Worm (Caenorhabditis elegans): ENCODE results near the gene snf-12.

DNA sequence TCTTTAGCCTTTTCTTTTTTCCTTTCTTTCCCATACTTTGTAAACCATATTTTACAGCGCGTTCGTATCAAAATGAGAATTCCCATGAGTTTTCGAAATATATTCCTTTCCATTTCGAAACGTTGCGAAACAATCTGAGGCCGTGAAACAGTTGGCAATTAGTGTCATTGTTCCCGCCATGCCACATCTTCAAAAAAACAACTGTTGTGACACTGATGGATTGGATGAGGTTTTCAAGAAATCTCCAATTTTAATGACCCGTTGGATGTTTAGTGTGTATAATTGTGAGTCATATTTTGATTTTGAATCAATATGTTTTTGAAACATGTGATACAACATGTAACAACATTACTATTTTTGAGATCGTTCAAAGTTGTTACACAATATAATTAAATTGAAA, 39.8 kb downstream of the snf-12 start:
- TF ChIP-seq mep-1 (tag; optimal IDR thresholded peaks at IDR 0.05): no peak
- no peak for TF ChIP-seq blmp-1 (tag; optimal IDR thresholded peaks at IDR 0.05)
- no peak for TF ChIP-seq unc-120 (tag; optimal IDR thresholded peaks at IDR 0.05; ENCODE audit: poor library complexity, severe bottlenecking)
- no peak for TF ChIP-seq mls-2 (tag; optimal IDR thresholded peaks at IDR 0.05)
- TF ChIP-seq unc-62 (GFP tag; optimal IDR thresholded peaks at IDR 0.05): peak; percentile 17
- TF ChIP-seq ztf-11 (tag; optimal IDR thresholded peaks at IDR 0.05): no peak
- no peak for TF ChIP-seq nhr-12 (tag; optimal IDR thresholded peaks at IDR 0.05)

All from whole organism, mixed stage, embryonic.